Worm (Caenorhabditis elegans) whole organism, late embryonic: ENCODE results near the gene clec-59.
"Not testable (repeated sequence)": the region's sequence is repeated elsewhere in the genome, so short reads cannot be mapped to it uniquely, and the experiment has no call there.

Experiments used
- K02D7.2 ChIP-seq: sonication (generic microtip); optimal IDR thresholded peaks from 2 replicates; lab custom pipeline; 2017; ENCODE audit warnings: mild to moderate bottlenecking, missing genetic modification characterization, missing compliant biosample characterization
- K09A11.1 ChIP-seq: sonication (generic microtip); optimal IDR thresholded peaks from 2 replicates; lab custom pipeline; 2017; ENCODE audit warnings: antibody characterized with exemption, mild to moderate bottlenecking, missing genetic modification characterization, missing compliant biosample characterization; ENCODE audit not compliant: insufficient read depth
- T23F11.4 ChIP-seq: fragments of 200-800 bp; sonication (Bioruptor generic); optimal IDR thresholded peaks from 2 replicates; lab custom pipeline; 2018; ENCODE audit warnings: mild to moderate bottlenecking, missing genetic modification characterization, missing compliant biosample characterization
- Y22D7AL.16 ChIP-seq: sonication (generic microtip); optimal IDR thresholded peaks from 2 replicates; lab custom pipeline; 2016; ENCODE audit warnings: missing genetic modification characterization, missing compliant biosample characterization
- ahr-1 ChIP-seq: sonication (generic microtip); optimal IDR thresholded peaks from 2 replicates; lab custom pipeline; 2016; ENCODE audit warnings: missing genetic modification characterization, missing compliant biosample characterization
- ama-1 ChIP-seq: fragments of 150-350 bp; optimal IDR thresholded peaks from 2 replicates; lab custom pipeline; 2014
- ceh-14 ChIP-seq: sonication (generic microtip); optimal IDR thresholded peaks from 2 replicates; lab custom pipeline; 2016; ENCODE audit warnings: missing genotype, missing genetic modification characterization, missing compliant biosample characterization
- ceh-18 ChIP-seq: sonication (generic microtip); optimal IDR thresholded peaks from 2 replicates; lab custom pipeline; 2016; ENCODE audit warnings: missing genetic modification characterization, missing compliant biosample characterization
- ceh-19 ChIP-seq: fragments of 200-800 bp; sonication (Bioruptor generic); optimal IDR thresholded peaks from 2 replicates; lab custom pipeline; 2018; ENCODE audit warnings: mild to moderate bottlenecking, missing genetic modification characterization, missing compliant biosample characterization
- ceh-2 ChIP-seq: sonication (generic microtip); optimal IDR thresholded peaks from 2 replicates; lab custom pipeline; 2016; ENCODE audit warnings: missing genotype, missing genetic modification characterization, missing compliant biosample characterization
- ceh-22 ChIP-seq: sonication (generic microtip); optimal IDR thresholded peaks from 2 replicates; lab custom pipeline; 2017; ENCODE audit warnings: missing biosample characterization, missing genetic modification characterization
- ceh-24 ChIP-seq: sonication (generic microtip); optimal IDR thresholded peaks from 2 replicates; lab custom pipeline; 2016; ENCODE audit warnings: mild to moderate bottlenecking, missing genetic modification characterization, missing compliant biosample characterization
- ceh-45 ChIP-seq: fragments of 200-800 bp; sonication (Bioruptor generic); IDR thresholded peaks from 2 replicates; pipeline ENCODE4 v1.3.6; 2022; ENCODE audit warnings: missing genetic modification reagents, missing genetic modification characterization, missing compliant biosample characterization
- ceh-48 ChIP-seq: sonication (generic microtip); optimal IDR thresholded peaks from 2 replicates; lab custom pipeline; 2016; ENCODE audit warnings: missing genetic modification characterization, inconsistent platforms, missing compliant biosample characterization
- dmd-4 ChIP-seq: sonication (generic microtip); optimal IDR thresholded peaks from 2 replicates; lab custom pipeline; 2016; ENCODE audit warnings: borderline replicate concordance, missing genetic modification characterization, missing compliant biosample characterization
- dve-1 ChIP-seq: sonication (generic microtip); optimal IDR thresholded peaks from 2 replicates; lab custom pipeline; 2017; ENCODE audit warnings: antibody characterized with exemption, mild to moderate bottlenecking, missing genetic modification characterization, missing compliant biosample characterization
- elt-2 ChIP-seq: sonication (generic microtip); optimal IDR thresholded peaks from 2 replicates; lab custom pipeline; 2016; ENCODE audit warnings: missing genetic modification reagents, missing genetic modification characterization, missing compliant biosample characterization
- ets-4 ChIP-seq: sonication (generic microtip); optimal IDR thresholded peaks from 2 replicates; lab custom pipeline; 2016; ENCODE audit warnings: missing genetic modification characterization, missing compliant biosample characterization
- fkh-10 ChIP-seq: fragments of 150-350 bp; optimal IDR thresholded peaks from 2 replicates; lab custom pipeline; 2014; ENCODE audit warnings: missing biosample characterization, missing genetic modification reagents, missing genetic modification characterization
- fkh-6 ChIP-seq: sonication (generic microtip); optimal IDR thresholded peaks from 2 replicates; lab custom pipeline; 2016; ENCODE audit warnings: missing genetic modification characterization, missing compliant biosample characterization
- hlh-13 ChIP-seq: fragments of 200-800 bp; sonication (Bioruptor generic); optimal IDR thresholded peaks from 2 replicates; lab custom pipeline; 2018; ENCODE audit warnings: mild to moderate bottlenecking, missing genetic modification characterization, missing compliant biosample characterization
- hlh-30 ChIP-seq: sonication (generic microtip); optimal IDR thresholded peaks from 2 replicates; lab custom pipeline; 2017; ENCODE audit warnings: antibody characterized with exemption, missing genetic modification characterization, missing compliant biosample characterization; ENCODE audit not compliant: insufficient read depth
- hlh-6 ChIP-seq: sonication (generic microtip); optimal IDR thresholded peaks from 2 replicates; lab custom pipeline; 2016; ENCODE audit warnings: missing genotype, missing genetic modification characterization, missing compliant biosample characterization
- hlh-8 ChIP-seq: sonication (generic microtip); optimal IDR thresholded peaks from 2 replicates; lab custom pipeline; 2016; ENCODE audit warnings: missing genotype, missing genetic modification characterization, missing compliant biosample characterization
- madf-2 ChIP-seq: sonication (generic microtip); optimal IDR thresholded peaks from 2 replicates; lab custom pipeline; 2017; ENCODE audit warnings: missing genetic modification characterization, missing compliant biosample characterization
- mec-3 ChIP-seq: sonication (generic microtip); optimal IDR thresholded peaks from 2 replicates; lab custom pipeline; 2016; ENCODE audit warnings: borderline replicate concordance, missing genetic modification characterization, missing compliant biosample characterization
- nfya-1 ChIP-seq: sonication (generic microtip); optimal IDR thresholded peaks from 2 replicates; lab custom pipeline; 2017; ENCODE audit warnings: missing genetic modification characterization, mild to moderate bottlenecking, missing compliant biosample characterization, antibody characterized with exemption, moderate library complexity
- nhr-11 ChIP-seq: fragments of 150-350 bp; optimal IDR thresholded peaks from 2 replicates; lab custom pipeline; 2014; ENCODE audit warnings: missing biosample characterization, missing genetic modification characterization
- nhr-232 ChIP-seq: sonication (generic microtip); optimal IDR thresholded peaks from 2 replicates; lab custom pipeline; 2016; ENCODE audit warnings: missing genetic modification characterization, missing compliant biosample characterization
- npax-4 ChIP-seq: sonication (generic microtip); optimal IDR thresholded peaks from 2 replicates; lab custom pipeline; 2016; ENCODE audit warnings: missing genetic modification characterization, missing compliant biosample characterization
- pax-1 ChIP-seq: fragments of 150-350 bp; optimal IDR thresholded peaks from 2 replicates; lab custom pipeline; 2014; ENCODE audit warnings: missing biosample characterization, missing genetic modification characterization
- pha-4 ChIP-seq: fragments of 150-350 bp; optimal IDR thresholded peaks from 2 replicates; lab custom pipeline; 2018; ENCODE audit warnings: missing biosample characterization, missing genetic modification reagents, missing genetic modification characterization
- pros-1 ChIP-seq: fragments of 150-350 bp; optimal IDR thresholded peaks from 2 replicates; lab custom pipeline; 2014; ENCODE audit warnings: missing biosample characterization, missing genetic modification reagents, missing genetic modification characterization
- ref-2 ChIP-seq: sonication (generic microtip); optimal IDR thresholded peaks from 2 replicates; lab custom pipeline; 2016; ENCODE audit warnings: missing genetic modification characterization, missing compliant biosample characterization
- sdc-2 ChIP-seq: sonication (generic microtip); optimal IDR thresholded peaks from 2 replicates; lab custom pipeline; 2016; ENCODE audit warnings: missing genotype, missing genetic modification characterization, missing compliant biosample characterization
- sox-2 ChIP-seq: fragments of 200-800 bp; sonication (Bioruptor generic); IDR thresholded peaks from 2 replicates; pipeline ENCODE4 v1.3.6; 2022; ENCODE audit warnings: missing genetic modification reagents, missing genetic modification characterization, missing compliant biosample characterization
- sox-4 ChIP-seq: sonication (generic microtip); optimal IDR thresholded peaks from 2 replicates; lab custom pipeline; 2017; ENCODE audit warnings: mild to moderate bottlenecking, missing genetic modification characterization, inconsistent platforms, missing compliant biosample characterization
- syd-9 ChIP-seq: sonication (generic microtip); optimal IDR thresholded peaks from 2 replicates; lab custom pipeline; 2016; ENCODE audit warnings: mild to moderate bottlenecking, missing genetic modification characterization, moderate library complexity, missing compliant biosample characterization
- tbx-7 ChIP-seq: sonication (generic microtip); optimal IDR thresholded peaks from 2 replicates; lab custom pipeline; 2016; ENCODE audit warnings: missing genotype, missing genetic modification characterization, missing compliant biosample characterization
- unc-3 ChIP-seq, 2 experiments: fragments of 200-800 bp in 1 of 2; sonication (Bioruptor generic) in 1 of 2; sonication (generic microtip) in 1 of 2; conservative IDR thresholded peaks in 1 of 2; optimal IDR thresholded peaks in 1 of 2; 2 replicates each; pipeline versions ENCODE4 v1.3.6 to Lab custom; 2016 to 2022; ENCODE audit warnings: missing compliant biosample characterization in 2 of 2, missing genetic modification characterization in 2 of 2, missing genetic modification reagents in 1 of 2
- unc-42 ChIP-seq: sonication (generic microtip); optimal IDR thresholded peaks from 2 replicates; lab custom pipeline; 2016; ENCODE audit warnings: missing genotype, missing genetic modification characterization, missing compliant biosample characterization
- unc-55 ChIP-seq: sonication (generic microtip); optimal IDR thresholded peaks from 2 replicates; lab custom pipeline; 2017; ENCODE audit warnings: missing biosample characterization, missing genetic modification reagents, missing genetic modification characterization
- unc-86 ChIP-seq: sonication (generic microtip); optimal IDR thresholded peaks from 2 replicates; lab custom pipeline; 2016; ENCODE audit warnings: missing genetic modification characterization, missing compliant biosample characterization
- zip-5 ChIP-seq: sonication (generic microtip); optimal IDR thresholded peaks from 2 replicates; lab custom pipeline; 2016; ENCODE audit warnings: missing genetic modification characterization, missing compliant biosample characterization

Gene clec-59

ce11 chrII:10494467-10494866 is 15.2 kb upstream of the clec-59 start, which contains the start of gene ZK666.14:
Gene ZK666.14 (plus strand): TSS chrII:10494767.
- TF ChIP-seq tbx-7 (no peak), ama-1 (lab: Kevin White, UChicago) (no peak), dmd-4 (tag; lab: Kevin White, UChicago) (no peak), nhr-11 (tag; lab: Kevin White, UChicago) (no peak)

- not testable (repeated sequence) for TF ChIP-seq zip-5, dve-1, madf-2 (tag; lab: Kevin White, UChicago)
Measured at ce11 chrII:10493034-10493433, 13.8 kb upstream of the clec-59 start, which contains the start of gene ZK666.8. Gene ZK666.8 (minus strand): TSS chrII:10493134.

- TF ChIP-seq fkh-10 = no peak
- no peak for TF ChIP-seq sox-2 (GFP tag; lab: Robert Waterston, UW)
- no peak for TF ChIP-seq hlh-13 (GFP tag; lab: Kevin White, UChicago)
- no peak for TF ChIP-seq ceh-22 (tag; lab: Kevin White, UChicago)
- no peak for TF ChIP-seq elt-2 (tag; lab: Kevin White, UChicago)
- TF ChIP-seq hlh-6 (tag; lab: Kevin White, UChicago) = no peak
- TF ChIP-seq unc-3 (GFP tag; conservative IDR thresholded peaks at IDR 0.05; lab: Robert Waterston, UW) = no peak
- no peak for TF ChIP-seq unc-3 (tag; optimal IDR thresholded peaks at IDR 0.05; lab: Kevin White, UChicago)
- no peak for TF ChIP-seq T23F11.4 (GFP tag; lab: Kevin White, UChicago)
- TF ChIP-seq Y22D7AL.16 (tag; lab: Kevin White, UChicago) = no peak
- no peak for TF ChIP-seq nhr-232 (tag; lab: Kevin White, UChicago)
- TF ChIP-seq ceh-45 (GFP tag; lab: Robert Waterston, UW) = no peak
- no peak for TF ChIP-seq K02D7.2
- no peak for TF ChIP-seq ceh-18 (tag; lab: Kevin White, UChicago)
- TF ChIP-seq ahr-1 = no peak
- no peak for TF ChIP-seq ceh-48
- no peak for TF ChIP-seq K09A11.1 (tag; lab: Kevin White, UChicago)
- no peak for TF ChIP-seq tbx-7
- TF ChIP-seq ref-2 (tag; lab: Kevin White, UChicago) = no peak
Measured at ce11 chrII:10490329-10490728, 11.1 kb upstream of the clec-59 start, which contains the start of gene clec-61. Gene clec-61 (minus strand): TSS chrII:10490537.

ce11 chrII:10486738-10487137 is 7.5 kb upstream of the clec-59 start, which contains the start of gene ZK666.15:
Gene ZK666.15 (plus strand): TSS chrII:10487038.
- TF ChIP-seq unc-55 (GFP tag; lab: Kevin White, UChicago) (no peak), hlh-30 (no peak), ceh-18 (tag; lab: Kevin White, UChicago) (no peak), pha-4 (tag; lab: Kevin White, UChicago) (no peak), pax-1 (tag; lab: Kevin White, UChicago) (no peak), nhr-232 (tag; lab: Kevin White, UChicago) (no peak), syd-9 (tag; lab: Kevin White, UChicago) (no peak), mec-3 (no peak), unc-42 (tag; lab: Kevin White, UChicago) (no peak), T23F11.4 (GFP tag; lab: Kevin White, UChicago) (no peak), fkh-6 (tag; lab: Kevin White, UChicago) (no peak), hlh-6 (tag; lab: Kevin White, UChicago) (no peak), ceh-24 (no peak)

ce11 chrII:10485640-10486039 is 6.4 kb upstream of the clec-59 start:
- TF ChIP-seq pros-1 (tag; lab: Kevin White, UChicago) (no peak), ama-1 (lab: Kevin White, UChicago) (no peak), unc-55 (GFP tag; lab: Kevin White, UChicago) (no peak), fkh-10 (no peak), madf-2 (tag; lab: Kevin White, UChicago) (no peak), unc-86 (tag; lab: Kevin White, UChicago) (no peak), ceh-45 (GFP tag; lab: Robert Waterston, UW) (no peak), ceh-19 (GFP tag; lab: Kevin White, UChicago) (no peak), ceh-2 (no peak), sox-4 (tag; lab: Kevin White, UChicago) (no peak), ceh-14 (tag; lab: Kevin White, UChicago) (no peak), hlh-8 (tag; lab: Kevin White, UChicago) (no peak), ceh-22 (tag; lab: Kevin White, UChicago) (no peak), ets-4 (tag; lab: Kevin White, UChicago) (no peak), sdc-2 (tag; lab: Kevin White, UChicago) (no peak), npax-4 (tag; lab: Kevin White, UChicago) (no peak), nfya-1 (tag; lab: Kevin White, UChicago) (no peak), dmd-4 (tag; lab: Kevin White, UChicago) (no peak), ceh-18 (tag; lab: Kevin White, UChicago) (no peak)
